Comparison of ENCODE assay signal across 5 fruit fly cellular contexts in genomic region chr2L:22148713-22149112, dm6.
A peak's percentile ranks its signal among the peaks of the same experiment; 100 is the strongest.
TF ChIP-seq lines count a peak whose summit lies in the region.

No protein-coding gene starts in this region.

- TF ChIP-seq CTCF in whole organism, embryonic (GFP tag; optimal IDR thresholded peaks at IDR 0.05; lab: Kevin White, UChicago): no peak

TF ChIP-seq in whole organism, adult, 20 proteins besides CTCF, POLR2A, EP300 and RAD21 (continues in another document):
- no peak for TF ChIP-seq CG33017 (tag; optimal IDR thresholded peaks at IDR 0.05; lab: Kevin White, UChicago)
- TF ChIP-seq Hr96 (GFP tag; optimal IDR thresholded peaks at IDR 0.05; lab: Kevin White, UChicago): no peak
- no peak for TF ChIP-seq toe (GFP tag; optimal IDR thresholded peaks at IDR 0.05; lab: Kevin White, UChicago)
- no peak for TF ChIP-seq CG11617 (GFP tag; optimal IDR thresholded peaks at IDR 0.05; lab: Kevin White, UChicago)
- peak; percentile 27 for TF ChIP-seq tj (GFP tag; optimal IDR thresholded peaks at IDR 0.05; lab: Kevin White, UChicago)
- TF ChIP-seq CG12768 (GFP tag; optimal IDR thresholded peaks at IDR 0.05; lab: Kevin White, UChicago): no peak
- TF ChIP-seq Clk (GFP tag; optimal IDR thresholded peaks at IDR 0.05; lab: Kevin White, UChicago): no peak
- TF ChIP-seq CG14711 (tag; optimal IDR thresholded peaks at IDR 0.05; lab: Kevin White, UChicago): peak; percentile 7
- no peak for TF ChIP-seq cnc (optimal IDR thresholded peaks at IDR 0.05; lab: Kevin White, UChicago)
- TF ChIP-seq ovo (GFP tag; optimal IDR thresholded peaks at IDR 0.05; lab: Kevin White, UChicago): no peak
- no peak for TF ChIP-seq CG5204 (GFP tag; optimal IDR thresholded peaks at IDR 0.05; lab: Kevin White, UChicago)
- peak; percentile 89 for TF ChIP-seq kay (GFP tag; lab: Kevin White, UChicago; ENCODE audit: borderline replicate concordance)
- TF ChIP-seq CG1620 (GFP tag; optimal IDR thresholded peaks at IDR 0.05; lab: Kevin White, UChicago): no peak
- TF ChIP-seq cic (GFP tag; optimal IDR thresholded peaks at IDR 0.05; lab: Kevin White, UChicago): no peak
- TF ChIP-seq CG7045 (GFP tag; optimal IDR thresholded peaks at IDR 0.05; lab: Kevin White, UChicago): no peak
- no peak for TF ChIP-seq Mnt (GFP tag; optimal IDR thresholded peaks at IDR 0.05; lab: Kevin White, UChicago)
- TF ChIP-seq CG7101 (tag; optimal IDR thresholded peaks at IDR 0.05; lab: Kevin White, UChicago): no peak
- no peak for TF ChIP-seq Crg-1 (GFP tag; optimal IDR thresholded peaks at IDR 0.05; lab: Kevin White, UChicago)
- TF ChIP-seq bab1 (GFP tag; optimal IDR thresholded peaks at IDR 0.05; lab: Kevin White, UChicago): no peak

TF ChIP-seq in whole organism, embryonic, 481 proteins besides CTCF, POLR2A, EP300 and RAD21 (continues in another document):
- TF ChIP-seq Trl (optimal IDR thresholded peaks at IDR 0.05; lab: Kevin White, UChicago): peak; percentile 53 to 54
- TF ChIP-seq Trl (GFP tag; optimal IDR thresholded peaks at IDR 0.05; lab: Kevin White, UChicago): no peak
- peak in 1 of 2 experiments; percentile 89 for TF ChIP-seq Pdp1 (GFP tag; optimal IDR thresholded peaks at IDR 0.05; lab: Kevin White, UChicago)
- no peak for TF ChIP-seq aop (GFP tag; IDR thresholded peaks at IDR 0.05; lab: Robert Waterston, UW)
- TF ChIP-seq Lpt (GFP tag; optimal IDR thresholded peaks at IDR 0.05; lab: Kevin White, UChicago): no peak
- no peak for TF ChIP-seq gem (tag; optimal IDR thresholded peaks at IDR 0.05; lab: Kevin White, UChicago)
- no peak for TF ChIP-seq sug (tag; optimal IDR thresholded peaks at IDR 0.05; lab: Kevin White, UChicago)
- peak; percentile 45 for TF ChIP-seq pros (GFP tag; optimal IDR thresholded peaks at IDR 0.05; lab: Kevin White, UChicago)
- TF ChIP-seq CG3163 (GFP tag; optimal IDR thresholded peaks at IDR 0.05; lab: Kevin White, UChicago): peak; percentile 93
- TF ChIP-seq CG34224 (GFP tag; IDR thresholded peaks at IDR 0.05; lab: Robert Waterston, UW; ENCODE audit: partially characterized antibody): 0 out of 3 replicates have a peak, but pooled peaks have one; percentile 34
- 0 out of 4 replicates have a peak, but pooled peaks have one; percentile 54 for TF ChIP-seq chinmo (GFP tag; IDR thresholded peaks at IDR 0.05; lab: Robert Waterston, UW; ENCODE audit: partially characterized antibody)
- TF ChIP-seq eve (GFP tag; optimal IDR thresholded peaks at IDR 0.05; lab: Kevin White, UChicago): peak in 1 of 2 experiments; percentile 40
- TF ChIP-seq CG34376 (GFP tag; optimal IDR thresholded peaks at IDR 0.05; lab: Kevin White, UChicago): no peak
- TF ChIP-seq cg (GFP tag; optimal IDR thresholded peaks at IDR 0.05; lab: Kevin White, UChicago): peak; percentile 75
- TF ChIP-seq CG8478 (optimal IDR thresholded peaks at IDR 0.05; lab: Kevin White, UChicago): no peak
- no peak for TF ChIP-seq CG7357 (GFP tag; IDR thresholded peaks at IDR 0.05; lab: Robert Waterston, UW)
- TF ChIP-seq Oaz (GFP tag; IDR thresholded peaks at IDR 0.05; lab: Robert Waterston, UW): no peak
- peak; percentile 10 for TF ChIP-seq CG6765 (GFP tag; optimal IDR thresholded peaks at IDR 0.05; lab: Kevin White, UChicago)

TF ChIP-seq in whole organism, prepupa, 60 proteins besides CTCF, POLR2A, EP300 and RAD21:
- peak; percentile 48 for TF ChIP-seq Blimp-1 (GFP tag; optimal IDR thresholded peaks at IDR 0.05; lab: Kevin White, UChicago)
- TF ChIP-seq Hr4 (GFP tag; optimal IDR thresholded peaks at IDR 0.05; lab: Kevin White, UChicago): no peak
- peak; percentile 82 for TF ChIP-seq vri (GFP tag; optimal IDR thresholded peaks at IDR 0.05; lab: Kevin White, UChicago)
- TF ChIP-seq topi (GFP tag; optimal IDR thresholded peaks at IDR 0.05; lab: Kevin White, UChicago): no peak
- peak; percentile 36 for TF ChIP-seq fkh (GFP tag; optimal IDR thresholded peaks at IDR 0.05; lab: Kevin White, UChicago)
- 0 out of 2 replicates have a peak, but pooled peaks have one; percentile 9 for TF ChIP-seq CG15336 (GFP tag; IDR thresholded peaks at IDR 0.05; lab: Robert Waterston, UW)
- peak; percentile 56 for TF ChIP-seq Eip78C (GFP tag; lab: Kevin White, UChicago)
- peak; percentile 7 for TF ChIP-seq Sox14 (GFP tag; optimal IDR thresholded peaks at IDR 0.05; lab: Kevin White, UChicago)
TF ChIP-seq in whole organism, prepupa: peak in this region for 6.

TF ChIP-seq in whole organism, pupa, 21 proteins besides CTCF, POLR2A, EP300 and RAD21:
- TF ChIP-seq CG10348 (GFP tag; IDR thresholded peaks at IDR 0.05; lab: Robert Waterston, UW) (no peak), EcR (GFP tag; optimal IDR thresholded peaks at IDR 0.05; lab: Kevin White, UChicago) (peak; percentile 11), CG12605 (GFP tag; IDR thresholded peaks at IDR 0.05; lab: Robert Waterston, UW) (0 out of 2 replicates have a peak, but pooled peaks have one; percentile 16)

TF ChIP-seq in whole organism, wandering third instar larva, 38 proteins besides CTCF, POLR2A, EP300 and RAD21:
- peak; percentile 64 for TF ChIP-seq sage (GFP tag; optimal IDR thresholded peaks at IDR 0.05; lab: Kevin White, UChicago)
- no peak for TF ChIP-seq Abd-B (GFP tag; optimal IDR thresholded peaks at IDR 0.05; lab: Kevin White, UChicago)
- TF ChIP-seq dl (GFP tag; optimal IDR thresholded peaks at IDR 0.05; lab: Kevin White, UChicago; ENCODE audit: insufficient read depth in 1 of 2, partially characterized antibody in 2 of 2): peak; percentile 7
